Fruit fly (Drosophila melanogaster): ENCODE results near the gene ppan.

ppan gene

DNA sequence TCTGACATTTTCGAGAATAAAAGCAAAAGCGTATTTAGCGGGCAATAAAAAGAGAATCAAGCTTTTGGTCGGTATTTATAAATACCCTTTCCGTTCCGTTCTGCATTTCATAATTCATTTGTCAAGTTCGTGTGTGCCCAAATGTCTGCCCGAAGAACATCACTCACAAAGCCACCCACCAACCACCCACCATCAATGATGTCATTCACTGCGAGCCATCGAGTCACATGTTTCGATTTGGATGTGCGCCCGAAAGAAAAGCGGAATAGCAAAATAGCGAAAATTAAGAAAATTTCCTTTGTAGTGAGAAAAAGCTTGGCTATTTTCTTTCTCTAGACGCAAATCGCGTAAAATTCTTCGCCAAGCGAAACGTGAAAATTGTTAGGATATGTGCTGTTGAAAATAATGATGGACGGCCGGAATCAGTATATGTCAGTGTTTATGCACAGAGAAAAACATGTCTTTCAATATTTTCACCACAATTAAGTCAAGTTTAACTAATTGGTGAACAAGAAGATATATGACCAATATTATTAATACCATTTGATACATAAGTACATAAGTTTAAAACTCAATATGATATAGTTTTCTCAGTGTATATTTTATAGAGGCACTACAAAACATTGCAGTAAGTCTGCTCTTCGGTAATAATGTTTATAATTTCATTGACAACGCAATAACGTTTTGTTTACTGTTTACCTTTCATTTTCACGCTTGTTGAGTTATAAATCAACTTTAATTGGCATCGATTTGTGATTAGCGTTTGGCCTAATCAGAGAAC lies 35.2 kb downstream of the ppan start (continued):
- TF ChIP-seq CG1529 (GFP tag; optimal IDR thresholded peaks at IDR 0.05) (no peak), ash1 (GFP tag; optimal IDR thresholded peaks at IDR 0.05) (no peak), slp2 (GFP tag; optimal IDR thresholded peaks at IDR 0.05) (no peak), CG4707 (GFP tag; optimal IDR thresholded peaks at IDR 0.05) (no peak), grau (tag; optimal IDR thresholded peaks at IDR 0.05) (peak; percentile 76), esg (GFP tag; conservative IDR thresholded peaks at IDR 0.05) (peak; percentile 69), ro (GFP tag; IDR thresholded peaks at IDR 0.05) (no peak), crol (GFP tag; IDR thresholded peaks at IDR 0.05) (no peak), nerfin-2 (GFP tag; IDR thresholded peaks at IDR 0.05; ENCODE audit: partially characterized antibody) (no peak), CG11093 (GFP tag; IDR thresholded peaks at IDR 0.05) (no peak), rib (GFP tag; IDR thresholded peaks at IDR 0.05) (peak; percentile 41; the same call in 1 of the 2 replicates), dan (GFP tag; IDR thresholded peaks at IDR 0.05) (no peak), CG6791 (GFP tag; IDR thresholded peaks at IDR 0.05; ENCODE audit: partially characterized antibody) (no peak), HLHmδ (GFP tag; optimal IDR thresholded peaks at IDR 0.05) (no peak), CG17568 (GFP tag; optimal IDR thresholded peaks at IDR 0.05) (peak; percentile 41), CG8388 (GFP tag; optimal IDR thresholded peaks at IDR 0.05) (peak; percentile 45), CG18476 (GFP tag; optimal IDR thresholded peaks at IDR 0.05) (no peak), tup (GFP tag; optimal IDR thresholded peaks at IDR 0.05) (no peak), trh (GFP tag; optimal IDR thresholded peaks at IDR 0.05) (no peak), seq (GFP tag; IDR thresholded peaks at IDR 0.05) (peak; percentile 65), cwo (GFP tag; optimal IDR thresholded peaks at IDR 0.05) (peak; percentile 83), NfI (GFP tag; optimal IDR thresholded peaks at IDR 0.05) (peak; percentile 47), CG12942 (GFP tag; optimal IDR thresholded peaks at IDR 0.05) (peak; percentile 33), CG11456 (GFP tag; IDR thresholded peaks at IDR 0.05) (no peak), CG5245 (GFP tag; optimal IDR thresholded peaks at IDR 0.05) (no peak), hth (optimal IDR thresholded peaks at IDR 0.05) (no peak), Oaz (GFP tag; IDR thresholded peaks at IDR 0.05) (no peak), CG10654 (GFP tag; optimal IDR thresholded peaks at IDR 0.05) (peak; percentile 20), D (optimal IDR thresholded peaks at IDR 0.05) (no peak), D (GFP tag; optimal IDR thresholded peaks at IDR 0.05) (no peak), vvl (GFP tag; IDR thresholded peaks at IDR 0.05) (peak; percentile 78), tx (GFP tag; optimal IDR thresholded peaks at IDR 0.05) (no peak), Taf1 (GFP tag; IDR thresholded peaks at IDR 0.05) (0 out of 2 replicates have a peak, but pooled peaks have one; percentile 46), Six4 (GFP tag; optimal IDR thresholded peaks at IDR 0.05) (peak; percentile 37), CG9797 (GFP tag; optimal IDR thresholded peaks at IDR 0.05) (no peak), sug (tag; optimal IDR thresholded peaks at IDR 0.05) (no peak), Vsx1 (GFP tag; optimal IDR thresholded peaks at IDR 0.05) (no peak), sob (GFP tag; IDR thresholded peaks at IDR 0.05) (peak; percentile 71), MBD-R2 (GFP tag; IDR thresholded peaks at IDR 0.05) (peak; percentile 39; the same call in 1 of the 2 replicates), dysf (GFP tag; IDR thresholded peaks at IDR 0.05) (peak; percentile 60), lov (optimal IDR thresholded peaks at IDR 0.05) (no peak), lov (GFP tag; IDR thresholded peaks at IDR 0.05) (no peak), CG10462 (GFP tag; optimal IDR thresholded peaks at IDR 0.05) (no peak), vfl (GFP tag; optimal IDR thresholded peaks at IDR 0.05) (no peak), CG17802 (tag; optimal IDR thresholded peaks at IDR 0.05) (no peak), ara (GFP tag; IDR thresholded peaks at IDR 0.05) (peak; percentile 41; the same call in 1 of the 2 replicates), MESR4 (GFP tag; optimal IDR thresholded peaks at IDR 0.05) (no peak), CG1832 (GFP tag; optimal IDR thresholded peaks at IDR 0.05) (no peak), caup (GFP tag; optimal IDR thresholded peaks at IDR 0.05; ENCODE audit: severe bottlenecking) (peak; percentile 55), CG13424 (tag; optimal IDR thresholded peaks at IDR 0.05) (peak; percentile 53)
